Worm (Caenorhabditis elegans) whole organism, young adult: Measurements from ENCODE around the gene srh-237.
A peak's percentile ranks its signal among the peaks of the same experiment; 100 is the strongest.
"Not testable (repeated sequence)": the region's sequence is repeated elsewhere in the genome, so short reads cannot be mapped to it uniquely, and the experiment has no call there.

Experiments
- B0261.1 ChIP-seq: sonication (generic microtip); optimal IDR thresholded peaks from 2 replicates; lab custom pipeline; 2016; ENCODE audit warnings: mild to moderate bottlenecking, missing genetic modification characterization, moderate library complexity, missing compliant biosample characterization
- ccch-3 ChIP-seq: fragments of 200-800 bp; sonication (Bioruptor generic); optimal IDR thresholded peaks from 2 replicates; lab custom pipeline; 2018; ENCODE audit warnings: mild to moderate bottlenecking, missing genetic modification characterization, missing compliant biosample characterization
- ceh-40 ChIP-seq: fragments of 200-800 bp; sonication (Bioruptor generic); IDR thresholded peaks from 2 replicates; pipeline ENCODE4 v1.3.6; 2022; ENCODE audit warnings: missing genetic modification characterization, missing compliant biosample characterization
- repo-1 ChIP-seq: sonication (generic microtip); optimal IDR thresholded peaks from 2 replicates; lab custom pipeline; 2017; ENCODE audit warnings: mild to moderate bottlenecking, missing genetic modification characterization, missing compliant biosample characterization
- snpc-4 ChIP-seq, 5 experiments: fragments of 150-350 bp in 1 of 5; sonication (generic microtip) in 4 of 5; optimal IDR thresholded peaks; 2 replicates each; lab custom pipeline; 2014 to 2018; ENCODE audit warnings: missing genetic modification characterization in 5 of 5, missing biosample characterization in 3 of 5, antibody characterized with exemption in 2 of 5, mild to moderate bottlenecking in 2 of 5, missing compliant biosample characterization in 2 of 5, missing genotype in 2 of 5, moderate library complexity in 2 of 5, missing genetic modification reagents in 1 of 5
- tbp1 ChIP-seq: fragments of 200-800 bp; sonication (Bioruptor generic); optimal IDR thresholded peaks from 2 replicates; lab custom pipeline; 2018; ENCODE audit warnings: mild to moderate bottlenecking, missing genetic modification characterization, missing compliant biosample characterization

Gene srh-237

DNA sequence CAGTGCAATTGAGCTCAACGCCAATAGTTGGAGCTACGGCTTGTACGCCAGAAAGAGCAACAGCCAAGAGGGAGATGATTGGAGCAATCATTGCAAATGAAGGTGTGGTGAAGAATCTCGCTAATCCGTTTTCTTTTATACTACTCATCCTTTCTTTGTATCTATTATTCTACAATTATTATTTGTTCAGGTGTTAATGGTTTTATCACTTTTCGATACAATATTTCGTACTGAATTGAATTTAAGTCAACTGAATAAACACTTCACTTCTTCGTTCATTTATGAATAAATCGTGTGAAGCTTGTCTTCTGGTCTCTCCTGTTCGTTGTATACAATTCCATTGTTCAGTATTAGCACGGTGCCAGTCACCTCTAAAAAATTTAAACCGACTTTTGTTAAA is 18.1 kb downstream of the srh-237 start, which contains the start of gene ZK218.11:
Gene ZK218.11, minus strand, starts transcription at position 101 of the 400 bp plus-strand sequence.
- TF ChIP-seq repo-1 (tag; lab: Kevin White, UChicago) (no peak), ceh-40 (GFP tag; lab: Robert Waterston, UW) (no peak), ccch-3 (GFP tag; lab: Kevin White, UChicago) (no peak)

DNA sequence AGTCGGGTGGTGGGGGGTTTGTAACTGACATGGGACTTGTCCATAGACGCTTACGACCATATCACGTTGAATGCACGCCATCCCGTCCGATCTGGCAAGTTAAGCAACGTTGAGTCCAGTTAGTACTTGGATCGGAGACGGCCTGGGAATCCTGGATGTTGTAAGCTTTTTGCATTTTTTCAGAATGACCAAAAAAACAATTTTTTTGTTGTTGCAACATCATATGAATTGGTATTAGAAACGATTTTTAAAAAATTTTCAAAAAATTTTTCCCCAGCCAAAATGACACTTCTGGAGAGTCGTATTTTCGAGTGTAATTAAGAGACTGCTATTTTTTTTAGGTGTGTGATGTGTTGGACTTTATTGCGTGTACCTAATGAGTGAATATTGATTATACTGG is 39.1 kb downstream of the srh-237 start:
- TF ChIP-seq snpc-4 (GFP tag; optimal IDR thresholded peaks at IDR 0.05; lab: Kevin White, UChicago): not testable (repeated sequence)
- TF ChIP-seq snpc-4 (tag; optimal IDR thresholded peaks at IDR 0.05; lab: Kevin White, UChicago): peak in 2 of 4 experiments; percentile 73 to 87
- TF ChIP-seq B0261.1: peak; percentile 8
- peak; percentile 46 for TF ChIP-seq tbp1
- TF ChIP-seq, all 124 proteins: peak for 3; not testable (repeated sequence) for 121
